Worm (Caenorhabditis elegans): ENCODE measurements around the gene K10G6.9.

The K10G6.9 gene

DNA sequence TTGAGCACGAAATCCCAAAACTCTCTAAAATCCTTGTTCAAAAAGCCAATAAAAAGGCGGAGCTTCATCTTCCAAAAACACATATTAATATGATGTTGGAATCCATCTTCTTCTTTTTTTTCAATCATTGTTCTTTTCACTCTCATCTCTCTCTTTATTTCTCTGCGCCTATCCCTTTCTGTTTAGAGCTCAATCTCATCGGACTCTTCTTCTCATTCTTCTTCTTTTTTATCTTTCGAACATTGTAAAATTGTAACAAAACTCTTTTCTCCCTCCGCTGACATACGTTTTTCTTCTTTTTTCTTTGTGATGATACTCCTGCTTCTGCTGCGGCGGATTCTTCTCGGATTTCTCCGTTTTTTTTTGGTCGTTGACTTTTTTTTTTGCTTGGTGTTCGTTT, 15.3 kb upstream of the K10G6.9 start (continued):
- TF ChIP-seq lin-15B (tag; optimal IDR thresholded peaks at IDR 0.05) (no peak), tlp-1 (tag; optimal IDR thresholded peaks at IDR 0.05) (no peak), nhr-84 (tag; optimal IDR thresholded peaks at IDR 0.05) (no peak), nhr-12 (tag; optimal IDR thresholded peaks at IDR 0.05) (no peak), fkh-4 (tag; optimal IDR thresholded peaks at IDR 0.05; ENCODE audit: borderline replicate concordance) (no peak), unc-98 (GFP tag; IDR thresholded peaks at IDR 0.05) (no peak), aly-2 (tag; optimal IDR thresholded peaks at IDR 0.05) (no peak), lsy-2 (tag; optimal IDR thresholded peaks at IDR 0.05) (peak; percentile 37 to 43), snpc-4 (tag; optimal IDR thresholded peaks at IDR 0.05) (no peak), unc-30 (tag; optimal IDR thresholded peaks at IDR 0.05) (no peak), egl-27 (tag; optimal IDR thresholded peaks at IDR 0.05) (no peak), ama-1 (optimal IDR thresholded peaks at IDR 0.05) (no peak), nhr-47 (tag; optimal IDR thresholded peaks at IDR 0.05) (no peak), lin-39 (tag; optimal IDR thresholded peaks at IDR 0.05) (no peak), ztf-11 (tag; optimal IDR thresholded peaks at IDR 0.05) (no peak), ceh-90 (tag; optimal IDR thresholded peaks at IDR 0.05) (no peak), isw-1 (GFP tag; IDR thresholded peaks at IDR 0.05) (no peak), nhr-19 (GFP tag; conservative IDR thresholded peaks at IDR 0.05) (no peak), mab-9 (GFP tag; IDR thresholded peaks at IDR 0.05) (no peak), mef-2 (tag; optimal IDR thresholded peaks at IDR 0.05) (no peak), mep-1 (tag; optimal IDR thresholded peaks at IDR 0.05) (peak; percentile 42), vab-15 (tag; optimal IDR thresholded peaks at IDR 0.05) (no peak), lin-13 (GFP tag; optimal IDR thresholded peaks at IDR 0.05) (no peak), swsn-7 (tag; optimal IDR thresholded peaks at IDR 0.05) (no peak), fos-1 (tag; optimal IDR thresholded peaks at IDR 0.05) (no peak), fkh-8 (tag; optimal IDR thresholded peaks at IDR 0.05) (no peak), lin-14 (GFP tag; optimal IDR thresholded peaks at IDR 0.05) (peak; percentile 78), blmp-1 (tag; optimal IDR thresholded peaks at IDR 0.05) (no peak), lir-3 (tag; optimal IDR thresholded peaks at IDR 0.05; ENCODE audit: poor library complexity) (no peak)

DNA sequence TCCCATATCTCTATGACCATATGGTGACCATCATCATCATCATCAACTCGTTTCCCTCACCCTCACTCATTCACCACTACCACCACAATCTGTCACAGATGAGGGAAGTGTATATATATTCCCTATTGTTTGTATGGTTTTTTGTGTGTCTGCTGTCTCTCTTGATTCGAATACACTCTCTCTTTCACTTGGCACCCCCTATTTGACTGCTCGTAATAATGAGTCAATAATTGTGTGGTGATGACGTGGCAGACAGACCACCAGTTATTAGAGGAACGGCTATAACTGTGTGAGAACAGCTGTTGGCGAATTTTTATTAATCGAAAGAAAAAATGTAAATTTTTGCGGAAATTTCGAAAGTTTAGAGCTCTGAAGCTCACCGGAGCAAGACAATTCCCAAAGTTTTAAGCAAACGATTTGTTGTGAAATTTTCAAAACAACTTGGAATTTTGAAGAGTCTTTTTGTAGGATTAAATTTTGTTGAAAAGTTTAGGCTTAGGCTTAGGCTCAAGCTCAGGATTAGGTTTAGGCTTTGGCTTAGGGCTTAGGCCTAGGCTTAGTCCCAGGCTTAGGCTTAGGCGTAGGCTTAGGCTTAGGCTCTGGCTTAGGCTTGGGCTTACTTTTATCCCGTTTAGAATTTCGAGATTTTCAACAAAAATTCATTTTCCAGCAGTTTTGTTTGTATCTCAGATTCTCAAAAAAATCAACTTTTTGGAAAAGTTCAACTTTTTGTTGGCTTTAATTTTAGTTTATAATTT, 14.4 kb upstream of the K10G6.9 start:
- no peak for TF ChIP-seq nhr-71 (tag; optimal IDR thresholded peaks at IDR 0.05)
- TF ChIP-seq nhr-85 (tag) = peak; percentile 1

DNA sequence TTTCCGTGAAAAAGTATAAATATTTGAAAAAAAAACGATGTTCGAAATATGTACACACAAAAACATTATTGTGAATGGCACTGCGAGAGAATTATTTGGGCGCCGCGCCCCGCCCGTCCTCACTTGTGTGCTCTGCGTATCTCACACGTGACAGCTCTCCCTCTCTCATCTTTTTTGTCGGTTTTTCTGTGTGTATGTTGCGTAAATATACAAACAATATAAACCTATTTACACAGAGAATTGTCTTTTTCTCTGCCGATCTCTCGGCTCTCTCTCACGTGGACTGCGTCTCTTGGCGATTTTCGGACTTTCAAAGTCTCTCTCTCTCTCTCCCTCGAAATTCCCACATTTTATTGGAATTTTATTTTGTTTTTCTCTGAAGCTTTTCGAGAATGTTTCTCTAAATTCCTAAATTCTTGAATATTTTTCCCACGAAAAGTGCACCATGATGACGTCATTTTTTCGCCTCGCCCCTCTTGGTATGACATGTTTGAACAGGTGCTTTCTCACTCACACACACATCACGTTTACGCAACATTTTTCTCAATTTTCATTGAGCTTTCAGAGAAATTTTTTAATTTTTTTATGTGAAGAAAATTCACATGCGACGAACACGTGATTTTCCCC, 13.3 kb upstream of the K10G6.9 start:
- peak; percentile 69 for TF ChIP-seq skn-1 (tag; optimal IDR thresholded peaks at IDR 0.05)
- TF ChIP-seq aly-2 (tag; optimal IDR thresholded peaks at IDR 0.05) = no peak
- TF ChIP-seq elt-3 (tag; optimal IDR thresholded peaks at IDR 0.05) = no peak
- TF ChIP-seq nhr-19 (GFP tag; conservative IDR thresholded peaks at IDR 0.05) = peak; percentile 62
- TF ChIP-seq pag-3 (tag; optimal IDR thresholded peaks at IDR 0.05; ENCODE audit: borderline replicate concordance, insufficient read depth) = no peak
- no peak for TF ChIP-seq unc-62 (GFP tag; optimal IDR thresholded peaks at IDR 0.05)
- TF ChIP-seq egl-13 (tag; optimal IDR thresholded peaks at IDR 0.05) = peak; percentile 14
- TF ChIP-seq pax-3 (tag; optimal IDR thresholded peaks at IDR 0.05) = peak; percentile 45
- TF ChIP-seq ceh-88 (GFP tag; IDR thresholded peaks at IDR 0.05) = 0 out of 2 replicates have a peak, but pooled peaks have one; percentile 35
- TF ChIP-seq swsn-7 (tag; optimal IDR thresholded peaks at IDR 0.05) = peak; percentile 75
- no peak for TF ChIP-seq fkh-4 (tag; optimal IDR thresholded peaks at IDR 0.05; ENCODE audit: borderline replicate concordance)
- TF ChIP-seq irx-1 (tag; optimal IDR thresholded peaks at IDR 0.05) = peak; percentile 77
- TF ChIP-seq unc-98 (GFP tag; IDR thresholded peaks at IDR 0.05) = 0 out of 2 replicates have a peak, but pooled peaks have one; percentile 20
- no peak for TF ChIP-seq zag-1 (tag; optimal IDR thresholded peaks at IDR 0.05)
- peak; percentile 66 for TF ChIP-seq lir-3 (tag; optimal IDR thresholded peaks at IDR 0.05; ENCODE audit: poor library complexity)
- no peak for TF ChIP-seq mef-2 (tag; optimal IDR thresholded peaks at IDR 0.05)
- no peak for TF ChIP-seq nhr-28 (tag; optimal IDR thresholded peaks at IDR 0.05)
- TF ChIP-seq ets-5 (GFP tag; IDR thresholded peaks at IDR 0.05) = no peak
- TF ChIP-seq tlp-1 (tag; optimal IDR thresholded peaks at IDR 0.05) = no peak
- no peak for TF ChIP-seq snpc-4 (tag; optimal IDR thresholded peaks at IDR 0.05)
- TF ChIP-seq zip-4 (GFP tag; optimal IDR thresholded peaks at IDR 0.05) = no peak
- TF ChIP-seq blmp-1 (tag; optimal IDR thresholded peaks at IDR 0.05) = no peak
- peak; percentile 59 for TF ChIP-seq nhr-90 (tag; optimal IDR thresholded peaks at IDR 0.05; ENCODE audit: poor library complexity)
- TF ChIP-seq unc-130 (tag; optimal IDR thresholded peaks at IDR 0.05) = peak; percentile 41
- TF ChIP-seq snu-23 (GFP tag; optimal IDR thresholded peaks at IDR 0.05) = peak; percentile 81
- peak; percentile 11 to 56 (median 52) for TF ChIP-seq dpl-1 (GFP tag; optimal IDR thresholded peaks at IDR 0.05)

All from whole organism, L1 larva.